Worm (Caenorhabditis elegans): ENCODE measurements around the gene nlp-46.

The nlp-46 gene

DNA sequence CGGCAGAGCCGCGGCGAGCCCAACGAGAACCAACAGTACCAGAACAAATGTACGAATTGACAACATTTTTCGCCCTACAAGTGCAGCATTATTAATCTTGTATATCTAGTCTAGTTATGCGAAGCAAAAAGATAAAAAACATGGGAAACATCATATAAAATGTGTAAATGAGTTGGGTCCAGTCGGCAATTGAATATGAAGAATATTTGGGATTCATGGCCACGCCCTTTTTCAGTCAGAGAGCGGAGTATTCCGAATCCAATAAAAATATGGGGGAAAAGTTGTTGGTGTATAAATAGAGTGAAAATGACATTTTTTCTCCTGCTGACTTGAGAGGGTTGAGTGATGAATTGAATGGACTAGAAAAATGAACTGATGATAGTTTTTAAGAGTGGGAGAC lies at the start of gene nlp-46:
Gene nlp-46, minus strand, starts transcription at position 101 of the 400 bp plus-strand sequence.
- TF ChIP-seq klf-2 (GFP tag; conservative IDR thresholded peaks at IDR 0.05) (no peak), med-1 (GFP tag; optimal IDR thresholded peaks at IDR 0.05; ENCODE audit: insufficient read depth) (no peak), ztf-23 (GFP tag; IDR thresholded peaks at IDR 0.05) (no peak)

DNA sequence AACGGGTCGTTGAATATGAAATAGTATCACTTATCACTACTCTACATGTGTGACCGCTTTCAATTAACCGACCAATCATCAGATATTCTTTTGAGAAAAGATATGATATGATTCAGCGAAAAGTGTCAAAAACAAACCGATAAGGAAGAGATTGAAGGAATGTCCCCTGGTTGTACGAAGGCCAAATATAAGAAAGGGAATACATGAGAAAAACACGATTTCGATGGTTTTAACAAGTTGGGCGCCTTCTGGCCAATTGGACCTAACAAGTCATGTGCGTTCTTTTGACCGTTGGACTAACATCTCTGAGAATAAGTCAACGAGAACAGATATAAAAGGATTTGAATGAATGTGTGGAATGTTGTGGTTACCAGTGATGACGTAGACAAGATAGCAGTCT lies 49.8 kb upstream of the nlp-46 start:
- TF ChIP-seq flt-1 (GFP tag; IDR thresholded peaks at IDR 0.05) (no peak), ref-1 (GFP tag; conservative IDR thresholded peaks at IDR 0.05) (no peak), ztf-23 (GFP tag; IDR thresholded peaks at IDR 0.05) (no peak)

ce11 chrV:12554172-12555031 lies 48.3 kb upstream of the nlp-46 start:
- TF ChIP-seq cog-1 (tag; optimal IDR thresholded peaks at IDR 0.05): no peak
- TF ChIP-seq ztf-23 (GFP tag; IDR thresholded peaks at IDR 0.05): no peak
- no peak for TF ChIP-seq tab-1 (GFP tag; IDR thresholded peaks at IDR 0.05)
- no peak for TF ChIP-seq T22C8.4 (GFP tag; IDR thresholded peaks at IDR 0.05)
- no peak for TF ChIP-seq med-1 (GFP tag; optimal IDR thresholded peaks at IDR 0.05; ENCODE audit: insufficient read depth)
- no peak for TF ChIP-seq klf-2 (GFP tag; conservative IDR thresholded peaks at IDR 0.05)

DNA sequence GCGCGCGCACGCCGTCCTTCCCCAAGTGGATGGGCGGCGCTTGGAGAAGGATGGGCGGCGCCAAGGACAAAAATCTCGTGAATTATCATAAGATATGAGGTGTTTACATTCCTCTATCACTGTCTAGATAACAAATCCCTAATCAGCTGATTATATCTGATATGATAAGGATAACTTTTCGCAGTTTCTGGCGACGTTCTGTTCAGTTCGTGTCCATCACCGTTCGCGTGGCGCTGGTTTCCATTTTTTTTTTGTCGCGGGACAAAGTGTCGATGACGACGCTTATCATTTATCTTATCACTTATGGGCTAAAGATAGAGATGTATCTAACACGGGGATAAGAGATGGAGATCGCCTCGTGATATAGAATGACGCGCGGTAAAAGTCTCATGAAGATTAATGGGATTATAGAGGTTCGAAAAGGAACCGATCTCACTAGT lies 47.2 kb upstream of the nlp-46 start:
- TF ChIP-seq flt-1 (GFP tag; IDR thresholded peaks at IDR 0.05) (no peak), ztf-23 (GFP tag; IDR thresholded peaks at IDR 0.05) (no peak), ref-1 (GFP tag; conservative IDR thresholded peaks at IDR 0.05) (no peak), cog-1 (tag; optimal IDR thresholded peaks at IDR 0.05) (no peak)

- TF ChIP-seq tab-1 (GFP tag; IDR thresholded peaks at IDR 0.05) (no peak), klf-2 (GFP tag; conservative IDR thresholded peaks at IDR 0.05) (no peak)
Observed at ce11 chrV:12552671-12553212, 46.7 kb upstream of the nlp-46 start, which contains the start of gene F45D3.4. Gene F45D3.4 (minus strand): TSS chrV:12553191.

- no peak for TF ChIP-seq klf-2 (GFP tag; conservative IDR thresholded peaks at IDR 0.05)
- no peak for TF ChIP-seq tab-1 (GFP tag; IDR thresholded peaks at IDR 0.05)
- TF ChIP-seq ref-1 (GFP tag; conservative IDR thresholded peaks at IDR 0.05): no peak
- TF ChIP-seq cog-1 (tag; optimal IDR thresholded peaks at IDR 0.05): no peak
- TF ChIP-seq ztf-29 (GFP tag; IDR thresholded peaks at IDR 0.05): no peak
- no peak for TF ChIP-seq T22C8.4 (GFP tag; IDR thresholded peaks at IDR 0.05)
- TF ChIP-seq med-1 (GFP tag; optimal IDR thresholded peaks at IDR 0.05; ENCODE audit: insufficient read depth): no peak
- no peak for TF ChIP-seq ztf-23 (GFP tag; IDR thresholded peaks at IDR 0.05)
- no peak for TF ChIP-seq flt-1 (GFP tag; IDR thresholded peaks at IDR 0.05)
Observed at ce11 chrV:12551638-12552478, 45.8 kb upstream of the nlp-46 start.

DNA sequence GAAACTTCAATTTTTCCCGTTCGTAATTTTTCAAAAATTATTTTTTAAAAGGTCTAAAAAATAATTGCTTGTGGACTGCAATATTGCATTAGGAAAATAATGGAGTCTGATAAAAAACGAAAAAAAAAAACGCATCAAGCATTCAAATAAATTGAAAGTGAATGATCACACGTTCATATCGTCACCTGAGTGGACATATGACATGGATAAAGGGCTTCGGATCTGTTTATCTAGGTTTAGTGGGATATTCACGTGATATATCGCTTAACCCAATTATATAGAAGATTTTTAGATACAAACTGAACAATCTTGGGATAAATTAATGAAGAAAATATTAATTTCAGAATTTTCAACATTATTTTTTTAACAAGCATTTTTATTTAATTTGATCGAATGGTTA lies 44.7 kb upstream of the nlp-46 start:
- TF ChIP-seq ref-1 (GFP tag; conservative IDR thresholded peaks at IDR 0.05): no peak
- TF ChIP-seq klf-2 (GFP tag; conservative IDR thresholded peaks at IDR 0.05): no peak
- no peak for TF ChIP-seq ztf-23 (GFP tag; IDR thresholded peaks at IDR 0.05)
- no peak for TF ChIP-seq ztf-29 (GFP tag; IDR thresholded peaks at IDR 0.05)
- TF ChIP-seq cog-1 (tag; optimal IDR thresholded peaks at IDR 0.05): no peak
- no peak for TF ChIP-seq flt-1 (GFP tag; IDR thresholded peaks at IDR 0.05)

DNA sequence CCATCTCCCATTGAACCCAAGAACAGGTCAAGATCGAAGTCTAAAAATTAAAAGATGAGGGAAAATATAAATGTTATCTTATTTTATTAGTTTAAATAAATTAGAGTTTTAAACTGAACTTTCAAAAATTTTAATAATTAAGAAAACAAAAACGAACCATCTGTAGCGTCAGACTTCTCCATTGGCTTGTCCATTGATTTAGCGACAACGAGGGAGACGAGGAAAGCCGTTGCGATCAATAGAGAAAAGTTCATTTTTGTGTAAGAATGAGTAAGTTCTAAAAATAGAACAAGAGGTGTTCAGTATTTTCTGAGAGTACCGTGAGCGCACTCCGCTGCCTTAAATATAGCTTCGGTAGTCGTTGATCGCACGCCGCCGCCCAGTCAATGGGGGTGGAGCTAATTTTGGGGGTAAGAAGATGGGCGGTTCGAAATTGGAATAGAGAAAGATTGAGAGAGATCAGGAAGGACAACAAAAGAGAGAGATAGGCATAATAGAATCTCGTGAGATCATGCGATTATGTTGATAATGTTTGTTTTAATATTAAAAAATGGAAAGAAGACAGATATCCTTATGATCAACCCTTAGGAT lies 44.0 kb upstream of the nlp-46 start, which contains the start of gene F45D3.3:
Gene F45D3.3, minus strand, starts transcription at position 350 of the 591 bp plus-strand sequence.
- TF ChIP-seq tab-1 (GFP tag; IDR thresholded peaks at IDR 0.05): no peak
- TF ChIP-seq ztf-23 (GFP tag; IDR thresholded peaks at IDR 0.05): no peak
- TF ChIP-seq cog-1 (tag; optimal IDR thresholded peaks at IDR 0.05): no peak
- TF ChIP-seq flt-1 (GFP tag; IDR thresholded peaks at IDR 0.05): no peak
- TF ChIP-seq klf-2 (GFP tag; conservative IDR thresholded peaks at IDR 0.05): no peak
- TF ChIP-seq T22C8.4 (GFP tag; IDR thresholded peaks at IDR 0.05): no peak
- no peak for TF ChIP-seq ztf-29 (GFP tag; IDR thresholded peaks at IDR 0.05)
- no peak for TF ChIP-seq ref-1 (GFP tag; conservative IDR thresholded peaks at IDR 0.05)
- TF ChIP-seq med-1 (GFP tag; optimal IDR thresholded peaks at IDR 0.05; ENCODE audit: insufficient read depth): no peak

DNA sequence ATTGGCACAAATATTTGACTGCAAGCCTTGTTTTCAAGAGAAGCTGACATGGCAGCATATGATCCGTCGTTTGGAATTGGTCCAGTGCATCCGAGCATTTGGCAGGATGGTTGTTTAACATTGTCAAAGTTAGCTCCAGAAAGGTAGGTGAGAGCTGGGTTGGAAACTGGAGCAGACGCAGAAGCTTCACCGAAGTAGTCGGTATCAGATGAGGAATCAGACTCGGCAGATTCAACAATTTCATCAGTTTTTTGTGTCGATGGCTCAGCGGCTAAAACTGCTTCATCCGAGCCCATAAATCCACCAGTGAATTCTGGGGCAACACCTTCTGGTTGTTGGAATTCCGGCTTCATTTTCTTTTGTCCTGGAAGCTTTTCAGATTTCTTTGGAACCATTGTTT lies 43.5 kb upstream of the nlp-46 start:
- TF ChIP-seq klf-2 (GFP tag; conservative IDR thresholded peaks at IDR 0.05): no peak
- no peak for TF ChIP-seq ztf-29 (GFP tag; IDR thresholded peaks at IDR 0.05)
- no peak for TF ChIP-seq med-1 (GFP tag; optimal IDR thresholded peaks at IDR 0.05; ENCODE audit: insufficient read depth)
- no peak for TF ChIP-seq flt-1 (GFP tag; IDR thresholded peaks at IDR 0.05)
- TF ChIP-seq ztf-23 (GFP tag; IDR thresholded peaks at IDR 0.05): no peak
- TF ChIP-seq ref-1 (GFP tag; conservative IDR thresholded peaks at IDR 0.05): no peak
- TF ChIP-seq T22C8.4 (GFP tag; IDR thresholded peaks at IDR 0.05): no peak
- TF ChIP-seq cog-1 (tag; optimal IDR thresholded peaks at IDR 0.05): no peak
- no peak for TF ChIP-seq tab-1 (GFP tag; IDR thresholded peaks at IDR 0.05)
